Worm (Caenorhabditis elegans) whole organism, L4 larva: ENCODE measurements around the gene dpy-8.

Source experiments
- F10B5.3 ChIP-seq: sonication (generic microtip); optimal IDR thresholded peaks from 2 replicates; lab custom pipeline; 2016; ENCODE audit warnings: mild to moderate bottlenecking, missing genetic modification characterization, missing compliant biosample characterization
- T20F7.1 ChIP-seq: fragments of 200-800 bp; sonication (Bioruptor generic); optimal IDR thresholded peaks from 2 replicates; lab custom pipeline; 2018; ENCODE audit warnings: mild to moderate bottlenecking, missing genetic modification characterization, missing compliant biosample characterization
- Y105C5A.15 ChIP-seq: fragments of 200-800 bp; sonication (Bioruptor generic); IDR thresholded peaks from 2 replicates; pipeline ENCODE4 v1.3.6; 2022; ENCODE audit warnings: missing genetic modification characterization, missing compliant biosample characterization
- Y5F2A.4 ChIP-seq: fragments of 200-800 bp; sonication (Bioruptor generic); optimal IDR thresholded peaks from 2 replicates; lab custom pipeline; 2018; ENCODE audit warnings: mild to moderate bottlenecking, missing genetic modification characterization, missing compliant biosample characterization
- Y75B8A.6 ChIP-seq: fragments of 200-800 bp; sonication (Bioruptor generic); IDR thresholded peaks from 2 replicates; pipeline ENCODE4 v1.3.6; 2022; ENCODE audit warnings: missing genetic modification reagents, missing genetic modification characterization, missing compliant biosample characterization
- aha-1 ChIP-seq: fragments of 150-350 bp; peaks from one replicate; lab custom pipeline; 2014; ENCODE audit warnings: missing biosample characterization, missing genetic modification characterization
- ama-1 ChIP-seq: fragments of 150-350 bp; optimal IDR thresholded peaks from 2 replicates; lab custom pipeline; 2014; ENCODE audit warnings: inconsistent platforms, mixed read lengths
- arid-1 ChIP-seq: fragments of 200-800 bp; sonication (Bioruptor generic); conservative IDR thresholded peaks from 2 replicates; pipeline ENCODE4 v1.3.6; 2022; ENCODE audit warnings: missing genetic modification reagents, missing genetic modification characterization, missing compliant biosample characterization
- ceh-20 ChIP-seq: fragments of 200-800 bp; sonication (Bioruptor generic); IDR thresholded peaks from 2 replicates; pipeline ENCODE4 v1.3.6; 2022; ENCODE audit warnings: missing genetic modification reagents, missing genetic modification characterization, missing compliant biosample characterization
- ceh-44 ChIP-seq: fragments of 200-800 bp; sonication (Bioruptor generic); IDR thresholded peaks from 2 replicates; pipeline ENCODE4 v1.3.6; 2022; ENCODE audit warnings: missing genetic modification reagents, missing genetic modification characterization, missing compliant biosample characterization
- ceh-62 ChIP-seq: sonication (generic microtip); optimal IDR thresholded peaks from 2 replicates; lab custom pipeline; 2017; ENCODE audit warnings: missing biosample characterization, missing genetic modification characterization
- ces-1 ChIP-seq: fragments of 150-350 bp; sonication (generic microtip); optimal IDR thresholded peaks from 4 replicates; lab custom pipeline; 2014; ENCODE audit warnings: missing biosample characterization, missing genetic modification reagents, missing genetic modification characterization
- cey-2 ChIP-seq: sonication (generic microtip); optimal IDR thresholded peaks from 3 replicates; lab custom pipeline; 2017; ENCODE audit warnings: missing genetic modification characterization, mild to moderate bottlenecking, missing compliant biosample characterization, antibody characterized with exemption, borderline replicate concordance; ENCODE audit not compliant: insufficient read depth
- ctbp-1 ChIP-seq: fragments of 200-800 bp; sonication (Bioruptor generic); IDR thresholded peaks from 2 replicates; pipeline ENCODE4 v1.3.6; 2022; ENCODE audit warnings: missing genetic modification reagents, missing genetic modification characterization, missing compliant biosample characterization
- daf-12 ChIP-seq: fragments of 150-350 bp; optimal IDR thresholded peaks from 2 replicates; lab custom pipeline; 2014; ENCODE audit warnings: missing biosample characterization, missing genetic modification reagents, missing genetic modification characterization
- daf-16 ChIP-seq, 3 experiments: sonication (generic microtip); optimal IDR thresholded peaks; 2 replicates each; lab custom pipeline; 2016 to 2017; ENCODE audit warnings: missing genetic modification characterization in 3 of 3, missing genetic modification reagents in 3 of 3, mild to moderate bottlenecking in 2 of 3, missing compliant biosample characterization in 2 of 3, missing biosample characterization in 1 of 3, moderate library complexity in 1 of 3
- daf-19 ChIP-seq: fragments of 200-800 bp; sonication (Bioruptor generic); conservative IDR thresholded peaks from 2 replicates; pipeline ENCODE4 v1.3.6; 2022; ENCODE audit warnings: missing genetic modification characterization, missing compliant biosample characterization
- daf-8 ChIP-seq: fragments of 200-800 bp; sonication (Bioruptor generic); IDR thresholded peaks from 2 replicates; pipeline ENCODE4 v1.3.6; 2022; ENCODE audit warnings: missing genetic modification characterization, missing compliant biosample characterization
- dmd-8 ChIP-seq: fragments of 200-800 bp; sonication (Bioruptor generic); IDR thresholded peaks from 2 replicates; pipeline ENCODE4 v1.3.6; 2022; ENCODE audit warnings: missing genetic modification characterization, missing compliant biosample characterization
- dpl-1 ChIP-seq: fragments of 150-350 bp; optimal IDR thresholded peaks from 2 replicates; lab custom pipeline; 2014; ENCODE audit warnings: missing biosample characterization, missing genetic modification reagents, missing genetic modification characterization
- dve-1 ChIP-seq: sonication (generic microtip); optimal IDR thresholded peaks from 2 replicates; lab custom pipeline; 2017; ENCODE audit warnings: antibody characterized with exemption, mild to moderate bottlenecking, missing genetic modification characterization, missing compliant biosample characterization; ENCODE audit not compliant: insufficient read depth
- egl-43 ChIP-seq: fragments of 200-800 bp; sonication (Bioruptor generic); IDR thresholded peaks from 2 replicates; pipeline ENCODE4 v1.3.6; 2022; ENCODE audit warnings: missing genetic modification reagents, missing genetic modification characterization, missing compliant biosample characterization
- fkh-10 ChIP-seq: fragments of 150-350 bp; optimal IDR thresholded peaks from 2 replicates; lab custom pipeline; 2014; ENCODE audit warnings: missing biosample characterization, missing genetic modification reagents, missing genetic modification characterization
- gei-8 ChIP-seq: fragments of 200-800 bp; sonication (Bioruptor generic); optimal IDR thresholded peaks from 2 replicates; lab custom pipeline; 2018; ENCODE audit warnings: mild to moderate bottlenecking, missing genetic modification characterization, missing compliant biosample characterization
- hif-1 ChIP-seq, 2 experiments: sonication (generic microtip); optimal IDR thresholded peaks; 2 replicates each; lab custom pipeline; 2016 to 2017; ENCODE audit warnings: missing compliant biosample characterization in 2 of 2, missing genetic modification characterization in 2 of 2, missing genetic modification reagents in 2 of 2, missing genotype in 2 of 2, mild to moderate bottlenecking in 1 of 2
- jun-1 ChIP-seq: fragments of 150-350 bp; optimal IDR thresholded peaks from 2 replicates; lab custom pipeline; 2014; ENCODE audit warnings: missing biosample characterization, missing genetic modification reagents, missing genetic modification characterization
- lim-7 ChIP-seq: fragments of 200-800 bp; sonication (Bioruptor generic); IDR thresholded peaks from 2 replicates; pipeline ENCODE4 v1.3.6; 2022; ENCODE audit warnings: missing genetic modification characterization, missing compliant biosample characterization
- lin-13 ChIP-seq: fragments of 150-350 bp; optimal IDR thresholded peaks from 2 replicates; lab custom pipeline; 2014; ENCODE audit warnings: missing biosample characterization, missing genetic modification reagents, missing genetic modification characterization
- lin-29 ChIP-seq: fragments of 200-800 bp; sonication (Bioruptor generic); IDR thresholded peaks from 2 replicates; pipeline ENCODE4 v1.3.6; 2022; ENCODE audit warnings: missing genetic modification reagents, missing genetic modification characterization, missing compliant biosample characterization
- lin-39 ChIP-seq: fragments of 150-350 bp; optimal IDR thresholded peaks from 2 replicates; lab custom pipeline; 2014; ENCODE audit warnings: missing biosample characterization, missing genetic modification reagents, missing genetic modification characterization
- madf-9 ChIP-seq: fragments of 200-800 bp; sonication (Bioruptor generic); conservative IDR thresholded peaks from 2 replicates; pipeline ENCODE4 v1.3.6; 2022; ENCODE audit warnings: missing genetic modification reagents, missing genetic modification characterization, missing compliant biosample characterization
- mdt-29 ChIP-seq: fragments of 200-800 bp; sonication (Bioruptor generic); IDR thresholded peaks from 2 replicates; pipeline ENCODE4 v1.3.6; 2022; ENCODE audit warnings: missing genetic modification reagents, missing genetic modification characterization, missing compliant biosample characterization
- mxl-2 ChIP-seq: fragments of 200-800 bp; sonication (Bioruptor generic); conservative IDR thresholded peaks from 2 replicates; pipeline ENCODE4 v1.3.6; 2022; ENCODE audit warnings: missing genetic modification reagents, missing genetic modification characterization, missing compliant biosample characterization
- nhr-10 ChIP-seq: fragments of 150-350 bp; optimal IDR thresholded peaks from 2 replicates; lab custom pipeline; 2014; ENCODE audit warnings: missing biosample characterization, missing genetic modification characterization
- nhr-102 ChIP-seq: sonication (generic microtip); optimal IDR thresholded peaks from 2 replicates; lab custom pipeline; 2016; ENCODE audit warnings: mild to moderate bottlenecking, missing genetic modification characterization, moderate library complexity, missing compliant biosample characterization
- nhr-11 ChIP-seq: fragments of 150-350 bp; optimal IDR thresholded peaks from 2 replicates; lab custom pipeline; 2014; ENCODE audit warnings: missing biosample characterization, missing genetic modification characterization
- nhr-28 ChIP-seq: fragments of 150-350 bp; optimal IDR thresholded peaks from 2 replicates; lab custom pipeline; 2014; ENCODE audit warnings: missing biosample characterization, missing genetic modification characterization
- nhr-41 ChIP-seq: fragments of 200-800 bp; sonication (Bioruptor generic); IDR thresholded peaks from 2 replicates; pipeline ENCODE4 v1.3.6; 2022; ENCODE audit warnings: missing genetic modification reagents, missing genetic modification characterization, missing compliant biosample characterization
- nhr-42 ChIP-seq: fragments of 200-800 bp; sonication (Bioruptor generic); IDR thresholded peaks from 2 replicates; pipeline ENCODE4 v1.3.6; 2022; ENCODE audit warnings: missing genetic modification characterization, missing compliant biosample characterization
- php-3 ChIP-seq: fragments of 200-800 bp; sonication (Bioruptor generic); IDR thresholded peaks from 2 replicates; pipeline ENCODE4 v1.3.6; 2022; ENCODE audit warnings: missing genetic modification reagents, missing genetic modification characterization, missing compliant biosample characterization
- rbr-2 ChIP-seq: sonication (generic microtip); optimal IDR thresholded peaks from 2 replicates; lab custom pipeline; 2016; ENCODE audit warnings: missing genotype, missing genetic modification characterization, missing compliant biosample characterization
- set-16 ChIP-seq: fragments of 200-800 bp; sonication (Bioruptor generic); IDR thresholded peaks from 2 replicates; pipeline ENCODE4 v1.3.6; 2022; ENCODE audit warnings: missing genetic modification reagents, missing genetic modification characterization, missing compliant biosample characterization
- snpc-4 ChIP-seq: fragments of 150-350 bp; optimal IDR thresholded peaks from 2 replicates; lab custom pipeline; 2014; ENCODE audit warnings: missing biosample characterization, missing genetic modification characterization
- spr-1 ChIP-seq: sonication (generic microtip); optimal IDR thresholded peaks from 2 replicates; lab custom pipeline; 2016; ENCODE audit warnings: mild to moderate bottlenecking, missing genetic modification characterization, missing compliant biosample characterization
- tra-1 ChIP-seq: fragments of 200-800 bp; sonication (Bioruptor generic); IDR thresholded peaks from 2 replicates; pipeline ENCODE4 v1.3.6; 2022; ENCODE audit warnings: missing genetic modification reagents, missing genetic modification characterization, missing compliant biosample characterization
- unc-130 ChIP-seq: sonication (generic microtip); optimal IDR thresholded peaks from 2 replicates; lab custom pipeline; 2016; ENCODE audit warnings: missing genetic modification reagents, missing genetic modification characterization, missing compliant biosample characterization
- vab-7 ChIP-seq: fragments of 200-800 bp; sonication (Bioruptor generic); IDR thresholded peaks from 2 replicates; pipeline ENCODE4 v1.3.6; 2022; ENCODE audit warnings: missing genetic modification reagents, missing genetic modification characterization, missing compliant biosample characterization
- zag-1 ChIP-seq: fragments of 150-350 bp; optimal IDR thresholded peaks from 2 replicates; lab custom pipeline; 2014; ENCODE audit warnings: missing biosample characterization, missing genetic modification characterization
- zfp-3 ChIP-seq: fragments of 200-800 bp; sonication (Bioruptor generic); conservative IDR thresholded peaks from 2 replicates; pipeline ENCODE4 v1.3.6; 2022; ENCODE audit warnings: missing genetic modification reagents, missing genetic modification characterization, missing compliant biosample characterization
- zip-11 ChIP-seq: fragments of 200-800 bp; sonication (Bioruptor generic); IDR thresholded peaks from 2 replicates; pipeline ENCODE4 v1.3.6; 2022; ENCODE audit warnings: missing genetic modification characterization, missing compliant biosample characterization
- ztf-7 ChIP-seq: fragments of 150-350 bp; optimal IDR thresholded peaks from 2 replicates; lab custom pipeline; 2014; ENCODE audit warnings: missing biosample characterization, missing genetic modification characterization

dpy-8 gene

ce11 chrX:5165037-5165436, 14.8 kb upstream of the dpy-8 start, which contains the start of gene mans-3 (continued):
- TF ChIP-seq nhr-11 (tag; lab: Kevin White, UChicago) = peak; percentile 90
- TF ChIP-seq zip-11 (GFP tag; lab: Robert Waterston, UW) = no peak
- TF ChIP-seq ztf-7 = peak; percentile 25
- TF ChIP-seq lim-7 (GFP tag; lab: Robert Waterston, UW) = no peak
- TF ChIP-seq tra-1 (GFP tag; lab: Robert Waterston, UW) = peak; percentile 82
- TF ChIP-seq Y75B8A.6 = no peak
- no peak for TF ChIP-seq ama-1 (lab: Kevin White, UChicago)
- TF ChIP-seq Y105C5A.15 (GFP tag; lab: Robert Waterston, UW) = no peak
- peak; percentile 81 for TF ChIP-seq nhr-42 (GFP tag; lab: Robert Waterston, UW)
- no peak for TF ChIP-seq unc-130 (GFP tag; lab: Kevin White, UChicago)
- TF ChIP-seq nhr-102 (tag; lab: Kevin White, UChicago) = peak; percentile 94
- TF ChIP-seq F10B5.3 = no peak
- TF ChIP-seq dmd-8 (GFP tag; lab: Robert Waterston, UW) = no peak
- no peak; the same call in 1 of the 2 replicates for TF ChIP-seq php-3
- TF ChIP-seq cey-2 (tag; lab: Kevin White, UChicago) = peak; percentile 44
- TF ChIP-seq aha-1 (tag; lab: Kevin White, UChicago) = peak; percentile 96
- TF ChIP-seq mdt-29 (GFP tag; lab: Robert Waterston, UW) = no peak
- TF ChIP-seq ceh-44 = no peak
- TF ChIP-seq nhr-28 (tag; lab: Kevin White, UChicago) = peak; percentile 88
- no peak; the same call in 1 of the 2 replicates for TF ChIP-seq set-16
- TF ChIP-seq Y5F2A.4 (GFP tag; lab: Kevin White, UChicago) = no peak
- peak; percentile 42 for TF ChIP-seq jun-1 (tag; lab: Kevin White, UChicago)
- TF ChIP-seq ceh-20 (GFP tag; lab: Robert Waterston, UW) = peak; percentile 81; the same call in 1 of the 2 replicates
- TF ChIP-seq lin-39 (tag; lab: Kevin White, UChicago) = no peak
- no peak for TF ChIP-seq nhr-10 (tag; lab: Kevin White, UChicago)
- peak; percentile 96 for TF ChIP-seq mxl-2 (GFP tag; lab: Robert Waterston, UW)
- TF ChIP-seq ctbp-1 = no peak; the same call in 1 of the 2 replicates
- no peak for TF ChIP-seq arid-1 (GFP tag; lab: Robert Waterston, UW)
- TF ChIP-seq spr-1 = peak; percentile 88
- TF ChIP-seq lin-13 (GFP tag; lab: Kevin White, UChicago) = peak; percentile 80
- TF ChIP-seq rbr-2 = peak; percentile 94
- TF ChIP-seq daf-19 = no peak; the same call in 1 of the 2 replicates
- peak; percentile 99 for TF ChIP-seq dve-1 (tag; lab: Kevin White, UChicago)
- peak; percentile 68; the same call in 1 of the 2 replicates for TF ChIP-seq madf-9
- no peak for TF ChIP-seq egl-43 (GFP tag; lab: Robert Waterston, UW)
- peak; percentile 39 to 82 for TF ChIP-seq hif-1 (tag; optimal IDR thresholded peaks at IDR 0.05; lab: Kevin White, UChicago)
- TF ChIP-seq vab-7 (GFP tag; lab: Robert Waterston, UW) = no peak
- no peak for TF ChIP-seq daf-12
- TF ChIP-seq zfp-3 (GFP tag; lab: Robert Waterston, UW) = 0 out of 2 replicates have a peak, but pooled peaks have one; percentile 18
- peak; percentile 15 for TF ChIP-seq gei-8 (GFP tag; lab: Kevin White, UChicago)
- TF ChIP-seq daf-8 (GFP tag; lab: Robert Waterston, UW) = no peak
- TF ChIP-seq ces-1 (GFP tag; lab: Kevin White, UChicago) = no peak
- TF ChIP-seq T20F7.1 (GFP tag; lab: Kevin White, UChicago) = peak; percentile 84
- TF ChIP-seq nhr-41 = peak; percentile 38; the same call in 1 of the 2 replicates
- peak; percentile 79 for TF ChIP-seq dpl-1 (GFP tag; lab: Kevin White, UChicago)
- TF ChIP-seq ceh-62 (tag; lab: Kevin White, UChicago) = no peak
- TF ChIP-seq fkh-10 (GFP tag; lab: Kevin White, UChicago) = peak; percentile 90
- no peak for TF ChIP-seq snpc-4 (tag; lab: Kevin White, UChicago)
- TF ChIP-seq daf-16 (GFP tag; optimal IDR thresholded peaks at IDR 0.05; lab: Kevin White, UChicago) = peak; percentile 51 to 72
- TF ChIP-seq daf-16 (tag; optimal IDR thresholded peaks at IDR 0.05; lab: Kevin White, UChicago) = peak; percentile 70
- no peak for TF ChIP-seq zag-1
- peak; percentile 73 for TF ChIP-seq lin-29 (GFP tag; lab: Robert Waterston, UW)
